Fruit fly (Drosophila melanogaster): ENCODE data around the gene js.
A peak's percentile ranks its signal among the peaks of the same experiment; 100 is the strongest.

Gene js

DNA sequence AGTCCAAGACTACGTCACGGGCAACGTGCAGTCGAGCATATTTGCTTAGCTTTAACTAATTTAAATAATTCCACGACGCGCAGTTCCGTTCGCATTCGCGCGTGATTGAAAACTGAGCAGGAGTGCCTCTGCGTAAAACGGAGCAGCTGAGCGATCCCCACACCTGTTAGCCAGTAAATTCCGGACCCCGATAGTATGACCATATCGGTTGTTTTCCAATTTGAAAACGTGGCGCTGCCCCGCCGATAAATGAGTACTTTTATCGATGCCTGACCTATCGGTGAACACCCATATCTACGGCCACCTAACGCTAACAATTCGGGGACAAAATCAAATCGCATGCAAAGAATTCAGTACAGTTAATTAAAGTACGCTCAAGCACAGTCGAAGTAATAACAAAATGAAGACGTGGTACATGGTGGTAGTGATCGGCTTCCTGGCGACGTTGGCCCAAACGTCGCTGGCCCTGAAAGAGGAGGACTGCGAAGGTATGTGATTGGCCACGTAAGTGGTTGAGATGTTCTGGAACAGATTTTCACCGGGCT lies 18.9 kb downstream of the js start, which contains the start of the genes CG14879 and Manf (continued):
- TF ChIP-seq CG8924 (tag; optimal IDR thresholded peaks at IDR 0.05) (peak; percentile 0), kni (GFP tag; optimal IDR thresholded peaks at IDR 0.05) (peak; percentile 21), Med (GFP tag) (peak; percentile 84), CG17186 (GFP tag; optimal IDR thresholded peaks at IDR 0.05) (peak; percentile 38), amos (GFP tag; IDR thresholded peaks at IDR 0.05; ENCODE audit: partially characterized antibody) (peak; percentile 60; the same call in 1 of the 2 replicates), CHES-1-like (GFP tag; optimal IDR thresholded peaks at IDR 0.05) (peak; percentile 10), CG3281 (GFP tag; optimal IDR thresholded peaks at IDR 0.05) (peak; percentile 5), gem (tag; optimal IDR thresholded peaks at IDR 0.05) (peak; percentile 85), MTF-1 (GFP tag; optimal IDR thresholded peaks at IDR 0.05; ENCODE audit: borderline replicate concordance) (no peak), HLH54F (GFP tag; optimal IDR thresholded peaks at IDR 0.05) (no peak), CG11696 (GFP tag; IDR thresholded peaks at IDR 0.05) (no peak), Opbp (GFP tag; IDR thresholded peaks at IDR 0.05; ENCODE audit: partially characterized antibody) (peak; percentile 69; the same call in 2 of the 3 replicates), CG2120 (GFP tag; optimal IDR thresholded peaks at IDR 0.05) (no peak), CG3163 (GFP tag; optimal IDR thresholded peaks at IDR 0.05) (no peak), CG11695 (GFP tag; IDR thresholded peaks at IDR 0.05) (no peak), jigr1 (GFP tag; IDR thresholded peaks at IDR 0.05) (no peak), CG4360 (GFP tag; IDR thresholded peaks at IDR 0.05) (no peak), insv (GFP tag; optimal IDR thresholded peaks at IDR 0.05) (peak in 1 of 2 experiments; percentile 87), CkIIα-i1 (GFP tag; IDR thresholded peaks at IDR 0.05) (no peak), Meics (GFP tag; optimal IDR thresholded peaks at IDR 0.05) (peak; percentile 4), CG9797 (GFP tag; optimal IDR thresholded peaks at IDR 0.05) (peak; percentile 90), CTCF (GFP tag; optimal IDR thresholded peaks at IDR 0.05) (peak; percentile 38), CG4404 (GFP tag; IDR thresholded peaks at IDR 0.05) (no peak), CG10267 (tag; optimal IDR thresholded peaks at IDR 0.05) (peak; percentile 38), Nf-YB (GFP tag; optimal IDR thresholded peaks at IDR 0.05) (peak; percentile 37), kah (GFP tag; optimal IDR thresholded peaks at IDR 0.05) (peak; percentile 92), Doc3 (GFP tag; IDR thresholded peaks at IDR 0.05; ENCODE audit: partially characterized antibody) (peak; percentile 40; the same call in 2 of the 3 replicates), CG12769 (tag; optimal IDR thresholded peaks at IDR 0.05) (peak; percentile 98), ac (GFP tag; optimal IDR thresholded peaks at IDR 0.05) (no peak), CG14710 (tag; optimal IDR thresholded peaks at IDR 0.05) (peak; percentile 16), vfl (GFP tag; optimal IDR thresholded peaks at IDR 0.05) (no peak), E2f2 (GFP tag; IDR thresholded peaks at IDR 0.05) (peak; percentile 96), ci (GFP tag; IDR thresholded peaks at IDR 0.05) (peak; percentile 61; the same call in 1 of the 3 replicates), CG13287 (GFP tag; IDR thresholded peaks at IDR 0.05; ENCODE audit: partially characterized antibody) (peak; percentile 77), CG13123 (GFP tag; optimal IDR thresholded peaks at IDR 0.05) (no peak), Xbp1 (GFP tag; optimal IDR thresholded peaks at IDR 0.05) (peak; percentile 82), ranshi (GFP tag; IDR thresholded peaks at IDR 0.05) (0 out of 2 replicates have a peak, but pooled peaks have one; percentile 4), gce (GFP tag; IDR thresholded peaks at IDR 0.05) (no peak), rib (GFP tag; IDR thresholded peaks at IDR 0.05) (peak; percentile 30; the same call in 1 of the 2 replicates), CG2712 (tag; optimal IDR thresholded peaks at IDR 0.05) (peak; percentile 27), Sin3A (optimal IDR thresholded peaks at IDR 0.05) (peak; percentile 1), CG31224 (GFP tag; IDR thresholded peaks at IDR 0.05) (no peak), Scr (GFP tag; IDR thresholded peaks at IDR 0.05; ENCODE audit: partially characterized antibody) (peak; percentile 49; the same call in 1 of the 2 replicates), nau (GFP tag; optimal IDR thresholded peaks at IDR 0.05) (peak; percentile 85), CG17361 (GFP tag; IDR thresholded peaks at IDR 0.05) (no peak), Vsx1 (GFP tag; optimal IDR thresholded peaks at IDR 0.05) (no peak), gfzf (GFP tag; optimal IDR thresholded peaks at IDR 0.05) (peak; percentile 69), hbn (GFP tag; IDR thresholded peaks at IDR 0.05; ENCODE audit: partially characterized antibody) (peak; percentile 43), CG9437 (GFP tag; optimal IDR thresholded peaks at IDR 0.05) (peak; percentile 6), HmgZ (tag; optimal IDR thresholded peaks at IDR 0.05) (peak; percentile 52)
